Worm (Caenorhabditis elegans) whole organism, L1 larva: ENCODE results near the gene nos-3.

Experiments used
- C04F5.9 ChIP-seq: sonication (generic microtip); optimal IDR thresholded peaks from 2 replicates; lab custom pipeline; 2016; ENCODE audit warnings: missing genetic modification characterization, missing compliant biosample characterization
- C16A3.4 ChIP-seq: fragments of 150-350 bp; optimal IDR thresholded peaks from 2 replicates; lab custom pipeline; 2014; ENCODE audit warnings: missing biosample characterization, missing genetic modification characterization
- Y116A8C.19 ChIP-seq: sonication (generic microtip); optimal IDR thresholded peaks from 2 replicates; lab custom pipeline; 2016; ENCODE audit warnings: missing compliant biosample characterization, missing genetic modification characterization, borderline replicate concordance
- aly-2 ChIP-seq: fragments of 150-350 bp; optimal IDR thresholded peaks from 2 replicates; lab custom pipeline; 2014; ENCODE audit warnings: missing biosample characterization, missing genetic modification characterization
- ama-1 ChIP-seq: fragments of 150-350 bp; optimal IDR thresholded peaks from 2 replicates; lab custom pipeline; 2014
- blmp-1 ChIP-seq: fragments of 150-350 bp; optimal IDR thresholded peaks from 2 replicates; lab custom pipeline; 2014; ENCODE audit warnings: missing biosample characterization, missing genetic modification characterization
- ceh-8 ChIP-seq: fragments of 200-800 bp; sonication (Bioruptor generic); optimal IDR thresholded peaks from 2 replicates; lab custom pipeline; 2018; ENCODE audit warnings: mild to moderate bottlenecking, missing genetic modification characterization, moderate library complexity, missing compliant biosample characterization
- ceh-82 ChIP-seq, 3 experiments: fragments of 150-350 bp in 1 of 3; sonication (generic microtip) in 2 of 3; optimal IDR thresholded peaks; 2 replicates each; lab custom pipeline; 2014 to 2017; ENCODE audit warnings: missing biosample characterization in 3 of 3, missing genetic modification characterization in 3 of 3
- ceh-90 ChIP-seq: sonication (generic microtip); optimal IDR thresholded peaks from 2 replicates; lab custom pipeline; 2016; ENCODE audit warnings: missing genetic modification characterization, missing compliant biosample characterization
- ces-1 ChIP-seq: fragments of 150-350 bp; optimal IDR thresholded peaks from 2 replicates; lab custom pipeline; 2014; ENCODE audit warnings: missing biosample characterization, missing genetic modification reagents, missing genetic modification characterization
- dpl-1 ChIP-seq, 3 experiments: fragments of 150-350 bp in 2 of 3; sonication (generic microtip) in 1 of 3; optimal IDR thresholded peaks; 2 replicates each; lab custom pipeline; 2014 to 2017; ENCODE audit warnings: missing biosample characterization in 3 of 3, missing genetic modification characterization in 3 of 3, missing genetic modification reagents in 3 of 3
- efl-3 ChIP-seq: fragments of 200-800 bp; sonication (Bioruptor generic); optimal IDR thresholded peaks from 2 replicates; lab custom pipeline; 2018; ENCODE audit warnings: mild to moderate bottlenecking, missing genetic modification characterization, missing compliant biosample characterization
- egl-27 ChIP-seq, 2 experiments: fragments of 150-350 bp in 1 of 2; sonication (generic microtip); optimal IDR thresholded peaks; 3 replicates each; lab custom pipeline; 2017 to 2018; ENCODE audit warnings: missing biosample characterization in 2 of 2, missing genetic modification characterization in 2 of 2, missing genetic modification reagents in 2 of 2
- elt-2 ChIP-seq: sonication (generic microtip); optimal IDR thresholded peaks from 2 replicates; lab custom pipeline; 2016; ENCODE audit warnings: missing genetic modification characterization, mild to moderate bottlenecking, inconsistent platforms, missing compliant biosample characterization, missing genetic modification reagents
- elt-3 ChIP-seq, 6 experiments: fragments of 150-350 bp in 1 of 6; sonication (generic microtip); optimal IDR thresholded peaks; 2 replicates each; lab custom pipeline; 2017 to 2018; ENCODE audit warnings: missing biosample characterization in 6 of 6, missing genetic modification characterization in 6 of 6, inconsistent platforms in 1 of 6
- ets-5 ChIP-seq: fragments of 200-800 bp; sonication (Bioruptor generic); IDR thresholded peaks from 2 replicates; pipeline ENCODE4 v1.3.6; 2022; ENCODE audit warnings: missing genetic modification characterization, missing compliant biosample characterization
- fkh-8 ChIP-seq: sonication (generic microtip); optimal IDR thresholded peaks from 2 replicates; lab custom pipeline; 2016; ENCODE audit warnings: mild to moderate bottlenecking, missing genetic modification characterization, missing compliant biosample characterization
- hlh-4 ChIP-seq: sonication (generic microtip); optimal IDR thresholded peaks from 2 replicates; lab custom pipeline; 2016; ENCODE audit warnings: mild to moderate bottlenecking, missing genetic modification characterization, missing compliant biosample characterization
- hpl-2 ChIP-seq: fragments of 150-350 bp; optimal IDR thresholded peaks from 2 replicates; lab custom pipeline; 2014; ENCODE audit warnings: missing biosample characterization, missing genetic modification reagents, missing genetic modification characterization
- irx-1 ChIP-seq: sonication (generic microtip); optimal IDR thresholded peaks from 2 replicates; lab custom pipeline; 2016; ENCODE audit warnings: missing genetic modification characterization, missing compliant biosample characterization
- isw-1 ChIP-seq: fragments of 200-800 bp; sonication (Bioruptor generic); IDR thresholded peaks from 2 replicates; pipeline ENCODE4 v1.3.6; 2022; ENCODE audit warnings: missing genetic modification characterization, missing compliant biosample characterization
- jun-1 ChIP-seq: fragments of 150-350 bp; optimal IDR thresholded peaks from 2 replicates; lab custom pipeline; 2014; ENCODE audit warnings: missing biosample characterization, missing genetic modification reagents, missing genetic modification characterization
- lin-13 ChIP-seq: fragments of 150-350 bp; optimal IDR thresholded peaks from 2 replicates; lab custom pipeline; 2014; ENCODE audit warnings: missing biosample characterization, missing genetic modification reagents, missing genetic modification characterization
- lin-14 ChIP-seq: fragments of 200-800 bp; sonication (Bioruptor generic); optimal IDR thresholded peaks from 2 replicates; lab custom pipeline; 2018; ENCODE audit warnings: mild to moderate bottlenecking, missing genetic modification characterization, moderate library complexity, missing compliant biosample characterization
- lin-35 ChIP-seq, 2 experiments: fragments of 150-350 bp; optimal IDR thresholded peaks; 2 replicates each; lab custom pipeline; 2014; ENCODE audit warnings: missing biosample characterization in 2 of 2, missing genetic modification characterization in 2 of 2, missing genetic modification reagents in 2 of 2
- lin-39 ChIP-seq: fragments of 150-350 bp; optimal IDR thresholded peaks from 2 replicates; lab custom pipeline; 2014; ENCODE audit warnings: missing biosample characterization, missing genetic modification reagents, missing genetic modification characterization
- lir-3 ChIP-seq: sonication (generic microtip); optimal IDR thresholded peaks from 2 replicates; lab custom pipeline; 2016; ENCODE audit warnings: mild to moderate bottlenecking, missing genetic modification characterization, moderate library complexity, missing compliant biosample characterization; ENCODE audit not compliant: poor library complexity
- lsy-2 ChIP-seq, 2 experiments: fragments of 150-350 bp; optimal IDR thresholded peaks; 2 replicates each; lab custom pipeline; 2014; ENCODE audit warnings: missing biosample characterization in 2 of 2, missing genetic modification characterization in 2 of 2
- mef-2 ChIP-seq: fragments of 150-350 bp; optimal IDR thresholded peaks from 2 replicates; lab custom pipeline; 2014; ENCODE audit warnings: missing biosample characterization, missing genetic modification characterization
- mep-1 ChIP-seq: fragments of 150-350 bp; optimal IDR thresholded peaks from 2 replicates; lab custom pipeline; 2014; ENCODE audit warnings: missing biosample characterization, missing genetic modification characterization
- nhr-11 ChIP-seq: fragments of 150-350 bp; optimal IDR thresholded peaks from 2 replicates; lab custom pipeline; 2014; ENCODE audit warnings: missing biosample characterization, missing genetic modification characterization
- nhr-12 ChIP-seq: sonication (generic microtip); optimal IDR thresholded peaks from 2 replicates; lab custom pipeline; 2017; ENCODE audit warnings: missing biosample characterization, missing genetic modification characterization
- nhr-19 ChIP-seq: fragments of 200-800 bp; sonication (Bioruptor generic); conservative IDR thresholded peaks from 2 replicates; pipeline ENCODE4 v1.3.6; 2022; ENCODE audit warnings: missing genetic modification characterization, missing compliant biosample characterization
- nhr-237 ChIP-seq: fragments of 150-350 bp; optimal IDR thresholded peaks from 2 replicates; lab custom pipeline; 2014; ENCODE audit warnings: missing biosample characterization, missing genetic modification characterization
- nhr-28 ChIP-seq: fragments of 150-350 bp; optimal IDR thresholded peaks from 2 replicates; lab custom pipeline; 2014; ENCODE audit warnings: missing biosample characterization, missing genetic modification characterization
- nhr-85 ChIP-seq: sonication (generic microtip); peaks from one replicate; lab custom pipeline; 2016; ENCODE audit warnings: missing genetic modification characterization, inconsistent platforms, missing compliant biosample characterization
- pag-3 ChIP-seq: sonication (generic microtip); optimal IDR thresholded peaks from 2 replicates; lab custom pipeline; 2017; ENCODE audit warnings: missing genetic modification characterization, mild to moderate bottlenecking, missing compliant biosample characterization, antibody characterized with exemption, borderline replicate concordance; ENCODE audit not compliant: insufficient read depth
- pax-3 ChIP-seq: fragments of 200-800 bp; sonication (Bioruptor generic); optimal IDR thresholded peaks from 2 replicates; lab custom pipeline; 2018; ENCODE audit warnings: mild to moderate bottlenecking, missing genetic modification characterization, moderate library complexity, missing compliant biosample characterization
- rnt-1 ChIP-seq: sonication (generic microtip); optimal IDR thresholded peaks from 2 replicates; lab custom pipeline; 2016; ENCODE audit warnings: mild to moderate bottlenecking, missing genetic modification characterization, moderate library complexity, missing compliant biosample characterization
- skn-1 ChIP-seq: fragments of 150-350 bp; optimal IDR thresholded peaks from 2 replicates; lab custom pipeline; 2014; ENCODE audit warnings: missing biosample characterization, missing genetic modification characterization
- snpc-4 ChIP-seq: fragments of 150-350 bp; optimal IDR thresholded peaks from 2 replicates; lab custom pipeline; 2014; ENCODE audit warnings: missing biosample characterization, missing genetic modification characterization
- snu-23 ChIP-seq: sonication (generic microtip); optimal IDR thresholded peaks from 2 replicates; lab custom pipeline; 2016; ENCODE audit warnings: missing genetic modification characterization, missing compliant biosample characterization
- sptf-1 ChIP-seq: fragments of 150-350 bp; optimal IDR thresholded peaks from 2 replicates; lab custom pipeline; 2014; ENCODE audit warnings: missing biosample characterization, missing genetic modification characterization
- sup-37 ChIP-seq: fragments of 200-800 bp; sonication (Bioruptor generic); optimal IDR thresholded peaks from 2 replicates; lab custom pipeline; 2018; ENCODE audit warnings: mild to moderate bottlenecking, missing genetic modification characterization, missing compliant biosample characterization
- swsn-7 ChIP-seq: sonication (generic microtip); optimal IDR thresholded peaks from 2 replicates; lab custom pipeline; 2016; ENCODE audit warnings: missing genetic modification characterization, missing compliant biosample characterization
- tbx-2 ChIP-seq: sonication (generic microtip); optimal IDR thresholded peaks from 2 replicates; lab custom pipeline; 2016; ENCODE audit warnings: missing genetic modification characterization, missing compliant biosample characterization
- unc-130 ChIP-seq: fragments of 150-350 bp; optimal IDR thresholded peaks from 2 replicates; lab custom pipeline; 2017; ENCODE audit warnings: missing biosample characterization, missing genetic modification characterization, inconsistent platforms
- unc-30 ChIP-seq: sonication (generic microtip); optimal IDR thresholded peaks from 2 replicates; lab custom pipeline; 2017; ENCODE audit warnings: missing biosample characterization, missing genetic modification characterization
- unc-62 ChIP-seq: fragments of 150-350 bp; optimal IDR thresholded peaks from 2 replicates; lab custom pipeline; 2014; ENCODE audit warnings: missing biosample characterization, missing genetic modification reagents, missing genetic modification characterization
- unc-86 ChIP-seq: sonication (generic microtip); optimal IDR thresholded peaks from 2 replicates; lab custom pipeline; 2016; ENCODE audit warnings: missing genetic modification characterization, missing compliant biosample characterization
- unc-98 ChIP-seq: fragments of 200-800 bp; sonication (Bioruptor generic); IDR thresholded peaks from 2 replicates; pipeline ENCODE4 v1.3.6; 2022; ENCODE audit warnings: missing genetic modification characterization, missing compliant biosample characterization
- xbp-1 ChIP-seq: sonication (generic microtip); optimal IDR thresholded peaks from 2 replicates; lab custom pipeline; 2016; ENCODE audit warnings: missing genetic modification characterization, missing compliant biosample characterization
- zip-4 ChIP-seq: fragments of 200-800 bp; sonication (Bioruptor generic); optimal IDR thresholded peaks from 2 replicates; lab custom pipeline; 2018; ENCODE audit warnings: mild to moderate bottlenecking, missing genetic modification characterization, moderate library complexity, missing compliant biosample characterization

The nos-3 gene

DNA sequence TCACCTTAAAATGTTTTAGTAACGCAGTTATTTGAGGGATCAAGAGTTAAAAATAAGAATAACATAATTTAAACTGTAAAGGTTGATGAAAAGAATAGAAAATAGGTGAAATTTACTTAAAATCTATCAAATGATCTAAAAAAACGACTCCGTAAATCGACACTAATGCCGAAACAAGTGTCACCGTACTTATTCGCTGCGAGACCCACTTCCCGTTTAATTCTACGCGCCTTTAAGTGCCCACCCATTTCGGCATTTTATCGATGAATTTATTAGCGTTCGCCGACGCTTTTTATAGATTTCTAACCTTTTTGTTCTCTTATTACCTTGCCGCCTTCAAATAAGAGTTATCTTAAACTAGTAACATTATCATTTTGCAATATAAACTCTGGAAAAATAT, at the start of gene nos-3, which contains the start of gene Y53C12B.1:
Gene nos-3 (plus strand): TSS at position 248 of the 400 bp plus-strand sequence.
Gene Y53C12B.1 (minus strand): TSS at position 10 of the 400 bp plus-strand sequence.
- TF ChIP-seq snu-23 (peak; percentile 89), unc-86 (tag; lab: Kevin White, UChicago) (peak; percentile 71), hpl-2 (no peak), lin-35 (GFP tag; optimal IDR thresholded peaks at IDR 0.05; lab: Kevin White, UChicago) (peak; percentile 83 to 87), pag-3 (tag; lab: Kevin White, UChicago) (no peak), tbx-2 (tag; lab: Kevin White, UChicago) (peak; percentile 75), hlh-4 (tag; lab: Kevin White, UChicago) (no peak), nhr-85 (tag; lab: Kevin White, UChicago) (peak; percentile 93), egl-27 (tag; optimal IDR thresholded peaks at IDR 0.05; lab: Kevin White, UChicago) (no peak), sptf-1 (no peak), nhr-28 (tag; lab: Kevin White, UChicago) (no peak), ceh-90 (tag; lab: Kevin White, UChicago) (no peak), ceh-8 (GFP tag; lab: Kevin White, UChicago) (peak; percentile 22), aly-2 (tag; lab: Kevin White, UChicago) (peak; percentile 65), lin-39 (peak; percentile 55), skn-1 (peak; percentile 82), C16A3.4 (peak; percentile 90), efl-3 (no peak), xbp-1 (peak; percentile 80), zip-4 (GFP tag; lab: Kevin White, UChicago) (no peak), nhr-11 (tag; lab: Kevin White, UChicago) (peak; percentile 62), lin-14 (GFP tag; lab: Kevin White, UChicago) (peak; percentile 80), C04F5.9 (tag; lab: Kevin White, UChicago) (peak; percentile 18), irx-1 (tag; lab: Kevin White, UChicago) (peak; percentile 68), lin-13 (GFP tag; lab: Kevin White, UChicago) (peak; percentile 64), sup-37 (GFP tag; lab: Kevin White, UChicago) (no peak), ces-1 (GFP tag; lab: Kevin White, UChicago) (no peak), pax-3 (tag; lab: Kevin White, UChicago) (peak; percentile 28), lir-3 (peak; percentile 63), swsn-7 (tag; lab: Kevin White, UChicago) (peak; percentile 77), ets-5 (GFP tag; lab: Robert Waterston, UW) (no peak), jun-1 (tag; lab: Kevin White, UChicago) (peak; percentile 59), nhr-12 (tag; lab: Kevin White, UChicago) (no peak), unc-30 (no peak), unc-98 (GFP tag; lab: Robert Waterston, UW) (no peak), snpc-4 (tag; lab: Kevin White, UChicago) (peak; percentile 27), unc-62 (GFP tag; lab: Kevin White, UChicago) (no peak), mep-1 (peak; percentile 61), nhr-19 (peak; percentile 82), mef-2 (tag; lab: Kevin White, UChicago) (no peak), elt-3 (tag; optimal IDR thresholded peaks at IDR 0.05; lab: Kevin White, UChicago) (peak in 3 of 6 experiments; percentile 8 to 81 (median 69)), lsy-2 (tag; optimal IDR thresholded peaks at IDR 0.05; lab: Kevin White, UChicago) (peak; percentile 99), elt-2 (peak; percentile 28), dpl-1 (GFP tag; optimal IDR thresholded peaks at IDR 0.05; lab: Kevin White, UChicago) (peak; percentile 71 to 81 (median 78)), blmp-1 (tag; lab: Kevin White, UChicago) (peak; percentile 74), Y116A8C.19 (no peak), isw-1 (peak; percentile 89), unc-130 (tag; lab: Kevin White, UChicago) (peak; percentile 73), nhr-237 (peak; percentile 9), rnt-1 (peak; percentile 83), fkh-8 (peak; percentile 62), ama-1 (no peak), ceh-82 (tag; optimal IDR thresholded peaks at IDR 0.05; lab: Kevin White, UChicago) (peak; percentile 54 to 84 (median 77))
